Worm (Caenorhabditis elegans): ENCODE data around the gene fbxa-11.

The fbxa-11 gene

DNA sequence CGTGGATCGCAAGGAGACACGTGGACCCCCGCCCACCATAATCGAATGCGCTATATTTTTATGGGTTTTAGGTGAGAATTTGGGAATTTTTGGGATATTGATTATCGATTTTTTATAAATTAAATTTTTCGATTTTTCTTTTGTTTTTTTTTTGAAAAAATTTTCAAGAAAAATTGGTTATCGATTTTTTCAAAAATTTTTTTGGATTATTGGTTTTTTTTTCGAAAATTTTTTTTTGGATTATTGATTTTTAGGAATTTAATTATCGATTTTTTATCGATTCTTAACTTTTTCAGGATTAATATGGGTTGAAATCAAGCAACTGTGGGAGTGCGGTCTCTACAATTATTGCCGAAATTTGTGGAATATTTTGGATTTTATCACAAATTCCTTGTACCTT, 45.9 kb downstream of the fbxa-11 start:
- TF ChIP-seq W03F9.2 (tag; optimal IDR thresholded peaks at IDR 0.05): no peak
- no peak for TF ChIP-seq dao-5 (tag; optimal IDR thresholded peaks at IDR 0.05)

DNA sequence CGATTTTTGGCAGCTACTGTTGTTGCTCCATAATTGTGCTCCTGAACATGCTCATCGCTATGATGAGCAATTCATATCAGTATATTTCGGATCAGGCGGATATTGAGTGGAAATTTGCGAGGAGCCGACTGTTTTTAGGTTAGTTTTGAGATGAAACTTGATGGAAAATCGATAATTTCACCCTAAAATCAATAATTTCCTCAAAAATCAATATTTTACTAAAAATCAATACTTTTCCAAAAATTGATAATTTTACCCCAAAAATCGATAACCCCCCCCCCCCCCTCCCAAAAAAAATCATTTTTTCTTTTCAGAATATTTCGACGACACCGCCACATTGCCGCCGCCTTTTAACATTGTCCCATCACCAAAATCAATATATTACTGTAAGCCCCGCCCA, 48.2 kb downstream of the fbxa-11 start:
- TF ChIP-seq W03F9.2 (tag; optimal IDR thresholded peaks at IDR 0.05) (no peak), him-1 (tag; optimal IDR thresholded peaks at IDR 0.05) (no peak), dao-5 (tag; optimal IDR thresholded peaks at IDR 0.05) (no peak)

DNA sequence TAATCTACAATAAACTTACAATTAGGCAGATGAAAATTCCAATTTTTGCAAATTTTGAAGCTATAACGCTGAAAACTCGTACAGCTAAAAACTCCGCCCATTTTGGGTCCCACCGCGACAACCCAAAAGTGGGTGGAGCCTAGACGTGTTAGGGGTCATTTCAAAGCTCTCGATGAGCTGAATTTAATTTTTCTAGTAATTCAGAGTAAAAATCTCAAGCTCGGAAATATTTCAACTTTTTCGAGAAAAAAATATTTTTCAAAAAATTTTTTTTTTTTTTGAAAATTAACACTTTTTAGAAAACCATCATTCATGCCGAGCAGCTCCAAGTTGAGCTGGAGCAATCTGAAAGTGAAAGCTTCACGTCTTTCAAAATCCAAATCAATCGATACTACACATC, 50.6 kb downstream of the fbxa-11 start, which contains the start of gene R06B10.7:
Gene R06B10.7 (minus strand): TSS at position 101 of the 400 bp plus-strand sequence.
- TF ChIP-seq him-1 (tag; optimal IDR thresholded peaks at IDR 0.05) (no peak), dao-5 (tag; optimal IDR thresholded peaks at IDR 0.05) (no peak), W03F9.2 (tag; optimal IDR thresholded peaks at IDR 0.05) (no peak)
